Fruit fly (Drosophila melanogaster) Kc167 (cell line): ENCODE results near the gene Cpr62Bb.

Experiments used
- Myc ChIP-seq: fragments of >200 bp; optimal IDR thresholded peaks from 2 replicates; lab custom pipeline; 2017; ENCODE audit warnings: missing external identifiers
- Sin3A ChIP-seq: fragments of >200 bp; optimal IDR thresholded peaks from 2 replicates; lab custom pipeline; 2018; ENCODE audit warnings: missing external identifiers
- h ChIP-seq: fragments of >200 bp; optimal IDR thresholded peaks from 3 replicates; lab custom pipeline; 2018; ENCODE audit warnings: missing external identifiers
- insv ChIP-seq: fragments of >200 bp; optimal IDR thresholded peaks from 3 replicates; lab custom pipeline; 2018; ENCODE audit warnings: missing external identifiers
- psq ChIP-seq: fragments of >200 bp; optimal IDR thresholded peaks from 2 replicates; lab custom pipeline; 2017; ENCODE audit warnings: missing external identifiers
- ttk ChIP-seq: sonication (Bioruptor generic); optimal IDR thresholded peaks from 2 replicates; lab custom pipeline; 2017; ENCODE audit warnings: missing external identifiers

Cpr62Bb gene

dm6 chr3L:1835064-1835463 lies at the start of gene Cpr62Bb:
Gene Cpr62Bb, minus strand, starts transcription at chr3L:1835164.
- TF ChIP-seq h (no peak), Myc (lab: Kevin White, UChicago) (no peak), insv (lab: Kevin White, UChicago) (no peak), Sin3A (lab: Kevin White, UChicago) (no peak), ttk (lab: Kevin White, UChicago) (no peak), psq (lab: Kevin White, UChicago) (no peak)

dm6 chr3L:1884652-1885051 lies 49.7 kb upstream of the Cpr62Bb start, which contains the start of gene Aprt:
Gene Aprt, minus strand, starts transcription at chr3L:1885019.
- TF ChIP-seq psq (lab: Kevin White, UChicago) (no peak), insv (lab: Kevin White, UChicago) (no peak), Myc (lab: Kevin White, UChicago) (no peak), Sin3A (lab: Kevin White, UChicago) (no peak), ttk (lab: Kevin White, UChicago) (no peak), h (no peak)

- no peak for TF ChIP-seq Myc (lab: Kevin White, UChicago)
- TF ChIP-seq ttk (lab: Kevin White, UChicago), result no peak
- TF ChIP-seq Sin3A (lab: Kevin White, UChicago), result no peak
- no peak for TF ChIP-seq insv (lab: Kevin White, UChicago)
- TF ChIP-seq psq (lab: Kevin White, UChicago), result no peak
- TF ChIP-seq h, result no peak
Measured at dm6 chr3L:1882868-1883554, 48.0 kb upstream of the Cpr62Bb start, which contains the start of gene CG13937. Gene CG13937, minus strand, starts transcription at chr3L:1883041.

dm6 chr3L:1881919-1882318 lies 47.0 kb upstream of the Cpr62Bb start:
- no peak for TF ChIP-seq Myc (lab: Kevin White, UChicago)

dm6 chr3L:1880692-1881091 lies 45.7 kb upstream of the Cpr62Bb start:
- TF ChIP-seq h (no peak), insv (lab: Kevin White, UChicago) (no peak)

- TF ChIP-seq insv (lab: Kevin White, UChicago), result no peak
- TF ChIP-seq Sin3A (lab: Kevin White, UChicago), result no peak
- TF ChIP-seq Myc (lab: Kevin White, UChicago), result no peak
- TF ChIP-seq ttk (lab: Kevin White, UChicago), result no peak
- TF ChIP-seq psq (lab: Kevin White, UChicago), result no peak
- no peak for TF ChIP-seq h
Measured at dm6 chr3L:1876215-1876625, 41.3 kb upstream of the Cpr62Bb start, which contains the start of gene dre4. Gene dre4, minus strand, starts transcription at chr3L:1876312.

dm6 chr3L:1869719-1870118 lies 34.8 kb upstream of the Cpr62Bb start, which contains the start of gene CG13924:
Gene CG13924, plus strand, starts transcription at chr3L:1870019.
- no peak for TF ChIP-seq psq (lab: Kevin White, UChicago)
- no peak for TF ChIP-seq insv (lab: Kevin White, UChicago)
- no peak for TF ChIP-seq Sin3A (lab: Kevin White, UChicago)
- no peak for TF ChIP-seq Myc (lab: Kevin White, UChicago)
- no peak for TF ChIP-seq ttk (lab: Kevin White, UChicago)
- TF ChIP-seq h, result no peak

- TF ChIP-seq insv (lab: Kevin White, UChicago), result no peak
- TF ChIP-seq Myc (lab: Kevin White, UChicago), result no peak
- no peak for TF ChIP-seq psq (lab: Kevin White, UChicago)
- TF ChIP-seq Sin3A (lab: Kevin White, UChicago), result no peak
- TF ChIP-seq ttk (lab: Kevin White, UChicago), result no peak
- TF ChIP-seq h, result no peak
Measured at dm6 chr3L:1868841-1869240, 33.9 kb upstream of the Cpr62Bb start.

dm6 chr3L:1866021-1866811 lies 31.3 kb upstream of the Cpr62Bb start:
- TF ChIP-seq Myc (lab: Kevin White, UChicago) (no peak), h (no peak), psq (lab: Kevin White, UChicago) (no peak), insv (lab: Kevin White, UChicago) (no peak), ttk (lab: Kevin White, UChicago) (peak; percentile 92), Sin3A (lab: Kevin White, UChicago) (no peak)

dm6 chr3L:1865121-1865727 lies 30.3 kb upstream of the Cpr62Bb start, which contains the start of the genes HBS1 and CG12025:
Gene HBS1, minus strand, starts transcription at chr3L:1865240.
Gene CG12025, plus strand, starts transcription at chr3L:1865430.
- no peak for TF ChIP-seq ttk (lab: Kevin White, UChicago)
- no peak for TF ChIP-seq h
- TF ChIP-seq psq (lab: Kevin White, UChicago), result no peak
- TF ChIP-seq insv (lab: Kevin White, UChicago), result no peak
- TF ChIP-seq Myc (lab: Kevin White, UChicago), result no peak
- TF ChIP-seq Sin3A (lab: Kevin White, UChicago), result no peak

dm6 chr3L:1861794-1862447 lies 27.0 kb upstream of the Cpr62Bb start, which contains the start of gene Rap1:
Gene Rap1, minus strand, starts transcription at chr3L:1862239.
- TF ChIP-seq insv (lab: Kevin White, UChicago) (no peak), psq (lab: Kevin White, UChicago) (no peak), h (no peak), Sin3A (lab: Kevin White, UChicago) (no peak), ttk (lab: Kevin White, UChicago) (no peak), Myc (lab: Kevin White, UChicago) (no peak)
